Fruit fly (Drosophila melanogaster): ENCODE data around the gene CG10553.

DNA sequence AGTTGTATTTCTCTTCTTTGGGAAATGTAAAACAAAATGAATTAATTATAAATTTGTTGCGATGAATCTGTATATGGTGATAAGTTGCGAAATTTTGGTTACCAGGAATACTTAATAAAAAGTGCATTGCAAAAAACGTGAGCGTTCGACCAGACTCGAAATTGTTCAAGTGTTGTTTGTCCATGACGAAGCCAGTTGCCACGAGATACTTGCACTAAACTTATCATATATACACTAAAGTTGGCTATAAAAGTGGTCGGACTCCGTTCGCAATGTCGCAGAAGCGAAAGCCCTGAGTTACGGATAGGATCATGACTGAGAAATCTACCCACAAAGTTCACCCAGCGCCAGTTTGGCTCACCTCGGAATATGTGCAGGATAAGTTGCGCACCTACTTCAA is 44.4 kb downstream of the CG10553 start, which contains the start of gene CG11878:
- no peak for TF ChIP-seq brk (GFP tag; optimal IDR thresholded peaks at IDR 0.05)
- no peak for TF ChIP-seq fru (GFP tag; optimal IDR thresholded peaks at IDR 0.05)
- no peak for TF ChIP-seq jim (GFP tag; optimal IDR thresholded peaks at IDR 0.05)
- TF ChIP-seq dmrt93B (GFP tag; optimal IDR thresholded peaks at IDR 0.05), result no peak

All from whole organism, wandering third instar larva.